Worm (Caenorhabditis elegans) whole organism, L4 larva: ENCODE measurements around the gene F19G12.9.
"Not testable (repeated sequence)": the region's sequence is repeated elsewhere in the genome, so short reads cannot be mapped to it uniquely, and the experiment has no call there.

ENCODE experiments used
- D1046.2 ChIP-seq: fragments of 200-800 bp; sonication (Bioruptor generic); IDR thresholded peaks from 2 replicates; pipeline ENCODE4 v1.3.6; 2022; ENCODE audit warnings: missing genetic modification characterization, missing compliant biosample characterization
- F10B5.3 ChIP-seq: sonication (generic microtip); optimal IDR thresholded peaks from 2 replicates; lab custom pipeline; 2016; ENCODE audit warnings: mild to moderate bottlenecking, missing genetic modification characterization, missing compliant biosample characterization
- F26F4.8 ChIP-seq: fragments of 200-800 bp; sonication (Bioruptor generic); conservative IDR thresholded peaks from 2 replicates; pipeline ENCODE4 v1.3.6; 2022; ENCODE audit warnings: missing genetic modification characterization, missing compliant biosample characterization
- F37D6.2 ChIP-seq: sonication (generic microtip); optimal IDR thresholded peaks from 2 replicates; lab custom pipeline; 2016; ENCODE audit warnings: mild to moderate bottlenecking, missing genetic modification characterization, missing compliant biosample characterization
- F44E2.7 ChIP-seq: fragments of 200-800 bp; sonication (Bioruptor generic); IDR thresholded peaks from 2 replicates; pipeline ENCODE4 v2.1.2; 2022; ENCODE audit warnings: missing genetic modification characterization, missing compliant biosample characterization
- R02D3.7 ChIP-seq: fragments of 150-350 bp; sonication (generic microtip); optimal IDR thresholded peaks from 3 replicates; lab custom pipeline; 2014; ENCODE audit warnings: missing biosample characterization, missing genetic modification characterization
- T20F7.1 ChIP-seq: fragments of 200-800 bp; sonication (Bioruptor generic); optimal IDR thresholded peaks from 2 replicates; lab custom pipeline; 2018; ENCODE audit warnings: mild to moderate bottlenecking, missing genetic modification characterization, missing compliant biosample characterization
- Y75B8A.6 ChIP-seq: fragments of 200-800 bp; sonication (Bioruptor generic); IDR thresholded peaks from 2 replicates; pipeline ENCODE4 v1.3.6; 2022; ENCODE audit warnings: missing genetic modification reagents, missing genetic modification characterization, missing compliant biosample characterization
- ZK546.5 ChIP-seq, 2 experiments: sonication (generic microtip); optimal IDR thresholded peaks; 2 replicates each; lab custom pipeline; 2017; ENCODE audit warnings: missing biosample characterization in 2 of 2, missing genetic modification characterization in 2 of 2
- aly-2 ChIP-seq: sonication (generic microtip); optimal IDR thresholded peaks from 2 replicates; lab custom pipeline; 2018; ENCODE audit warnings: missing biosample characterization, missing genetic modification characterization
- ama-1 ChIP-seq: fragments of 150-350 bp; optimal IDR thresholded peaks from 2 replicates; lab custom pipeline; 2014; ENCODE audit warnings: inconsistent platforms, mixed read lengths
- arid-1 ChIP-seq: fragments of 200-800 bp; sonication (Bioruptor generic); conservative IDR thresholded peaks from 2 replicates; pipeline ENCODE4 v1.3.6; 2022; ENCODE audit warnings: missing genetic modification reagents, missing genetic modification characterization, missing compliant biosample characterization
- attf-4 ChIP-seq: sonication (generic microtip); optimal IDR thresholded peaks from 3 replicates; lab custom pipeline; 2017; ENCODE audit warnings: missing biosample characterization, missing genetic modification characterization
- ceh-44 ChIP-seq: fragments of 200-800 bp; sonication (Bioruptor generic); IDR thresholded peaks from 2 replicates; pipeline ENCODE4 v1.3.6; 2022; ENCODE audit warnings: missing genetic modification reagents, missing genetic modification characterization, missing compliant biosample characterization
- ceh-62 ChIP-seq: sonication (generic microtip); optimal IDR thresholded peaks from 2 replicates; lab custom pipeline; 2017; ENCODE audit warnings: missing biosample characterization, missing genetic modification characterization
- ceh-82 ChIP-seq: sonication (generic microtip); optimal IDR thresholded peaks from 2 replicates; lab custom pipeline; 2017; ENCODE audit warnings: missing biosample characterization, missing genetic modification characterization
- ces-1 ChIP-seq: fragments of 150-350 bp; sonication (generic microtip); optimal IDR thresholded peaks from 4 replicates; lab custom pipeline; 2014; ENCODE audit warnings: missing biosample characterization, missing genetic modification reagents, missing genetic modification characterization
- cey-2 ChIP-seq: sonication (generic microtip); optimal IDR thresholded peaks from 3 replicates; lab custom pipeline; 2017; ENCODE audit warnings: missing genetic modification characterization, mild to moderate bottlenecking, missing compliant biosample characterization, antibody characterized with exemption, borderline replicate concordance; ENCODE audit not compliant: insufficient read depth
- daf-12 ChIP-seq: fragments of 150-350 bp; optimal IDR thresholded peaks from 2 replicates; lab custom pipeline; 2014; ENCODE audit warnings: missing biosample characterization, missing genetic modification reagents, missing genetic modification characterization
- daf-8 ChIP-seq: fragments of 200-800 bp; sonication (Bioruptor generic); IDR thresholded peaks from 2 replicates; pipeline ENCODE4 v1.3.6; 2022; ENCODE audit warnings: missing genetic modification characterization, missing compliant biosample characterization
- dve-1 ChIP-seq: sonication (generic microtip); optimal IDR thresholded peaks from 2 replicates; lab custom pipeline; 2017; ENCODE audit warnings: antibody characterized with exemption, mild to moderate bottlenecking, missing genetic modification characterization, missing compliant biosample characterization; ENCODE audit not compliant: insufficient read depth
- fkh-10 ChIP-seq: fragments of 150-350 bp; optimal IDR thresholded peaks from 2 replicates; lab custom pipeline; 2014; ENCODE audit warnings: missing biosample characterization, missing genetic modification reagents, missing genetic modification characterization
- fos-1 ChIP-seq: fragments of 150-350 bp; optimal IDR thresholded peaks from 2 replicates; lab custom pipeline; 2014; ENCODE audit warnings: missing biosample characterization, missing genetic modification characterization
- hif-1 ChIP-seq, 2 experiments: sonication (generic microtip); optimal IDR thresholded peaks; 2 replicates each; lab custom pipeline; 2016 to 2017; ENCODE audit warnings: missing compliant biosample characterization in 2 of 2, missing genetic modification characterization in 2 of 2, missing genetic modification reagents in 2 of 2, missing genotype in 2 of 2, mild to moderate bottlenecking in 1 of 2
- hmg-1.1 ChIP-seq: fragments of 200-800 bp; sonication (Bioruptor generic); IDR thresholded peaks from 2 replicates; pipeline ENCODE4 v1.3.6; 2022; ENCODE audit warnings: missing genetic modification reagents, missing genetic modification characterization, missing compliant biosample characterization
- lin-1 ChIP-seq: fragments of 200-800 bp; sonication (Bioruptor generic); IDR thresholded peaks from 2 replicates; pipeline ENCODE4 v1.3.6; 2022; ENCODE audit warnings: missing genetic modification reagents, missing genetic modification characterization, missing compliant biosample characterization
- lin-13 ChIP-seq: fragments of 150-350 bp; optimal IDR thresholded peaks from 2 replicates; lab custom pipeline; 2014; ENCODE audit warnings: missing biosample characterization, missing genetic modification reagents, missing genetic modification characterization
- lin-15B ChIP-seq: fragments of 150-350 bp; sonication (generic microtip); optimal IDR thresholded peaks from 3 replicates; lab custom pipeline; 2014; ENCODE audit warnings: missing biosample characterization, missing genetic modification characterization
- lin-39 ChIP-seq: fragments of 150-350 bp; optimal IDR thresholded peaks from 2 replicates; lab custom pipeline; 2014; ENCODE audit warnings: missing biosample characterization, missing genetic modification reagents, missing genetic modification characterization
- lsy-2 ChIP-seq, 2 experiments: fragments of 150-350 bp in 1 of 2; sonication (generic microtip) in 1 of 2; optimal IDR thresholded peaks; 2 replicates each; lab custom pipeline; 2014 to 2017; ENCODE audit warnings: missing biosample characterization in 2 of 2, missing genetic modification characterization in 2 of 2
- madf-9 ChIP-seq: fragments of 200-800 bp; sonication (Bioruptor generic); conservative IDR thresholded peaks from 2 replicates; pipeline ENCODE4 v1.3.6; 2022; ENCODE audit warnings: missing genetic modification reagents, missing genetic modification characterization, missing compliant biosample characterization
- mdt-29 ChIP-seq: fragments of 200-800 bp; sonication (Bioruptor generic); IDR thresholded peaks from 2 replicates; pipeline ENCODE4 v1.3.6; 2022; ENCODE audit warnings: missing genetic modification reagents, missing genetic modification characterization, missing compliant biosample characterization
- mep-1 ChIP-seq: fragments of 150-350 bp; sonication (generic microtip); optimal IDR thresholded peaks from 3 replicates; lab custom pipeline; 2014; ENCODE audit warnings: missing biosample characterization, missing genetic modification characterization
- mes-2 ChIP-seq: sonication (generic microtip); optimal IDR thresholded peaks from 2 replicates; lab custom pipeline; 2016; ENCODE audit warnings: missing genotype, mild to moderate bottlenecking, missing genetic modification characterization, missing compliant biosample characterization; ENCODE audit not compliant: poor library complexity, severe bottlenecking
- mxl-3 ChIP-seq: fragments of 200-800 bp; sonication (Bioruptor generic); optimal IDR thresholded peaks from 2 replicates; lab custom pipeline; 2018; ENCODE audit warnings: mild to moderate bottlenecking, missing genetic modification characterization, missing compliant biosample characterization
- nhr-11 ChIP-seq: fragments of 150-350 bp; optimal IDR thresholded peaks from 2 replicates; lab custom pipeline; 2014; ENCODE audit warnings: missing biosample characterization, missing genetic modification characterization
- nhr-237 ChIP-seq: sonication (generic microtip); optimal IDR thresholded peaks from 2 replicates; lab custom pipeline; 2017; ENCODE audit warnings: missing biosample characterization, missing genetic modification characterization
- nhr-6 ChIP-seq: fragments of 150-350 bp; optimal IDR thresholded peaks from 2 replicates; lab custom pipeline; 2014; ENCODE audit warnings: missing biosample characterization, missing genetic modification characterization
- rbr-2 ChIP-seq: sonication (generic microtip); optimal IDR thresholded peaks from 2 replicates; lab custom pipeline; 2016; ENCODE audit warnings: missing genotype, missing genetic modification characterization, missing compliant biosample characterization
- sdz-12 ChIP-seq: fragments of 200-800 bp; sonication (Bioruptor generic); optimal IDR thresholded peaks from 2 replicates; lab custom pipeline; 2018; ENCODE audit warnings: mild to moderate bottlenecking, missing genetic modification characterization, missing compliant biosample characterization
- spr-1 ChIP-seq: sonication (generic microtip); optimal IDR thresholded peaks from 2 replicates; lab custom pipeline; 2016; ENCODE audit warnings: mild to moderate bottlenecking, missing genetic modification characterization, missing compliant biosample characterization
- unc-130 ChIP-seq: sonication (generic microtip); optimal IDR thresholded peaks from 2 replicates; lab custom pipeline; 2016; ENCODE audit warnings: missing genetic modification reagents, missing genetic modification characterization, missing compliant biosample characterization
- unc-39 ChIP-seq: sonication (generic microtip); optimal IDR thresholded peaks from 2 replicates; lab custom pipeline; 2017; ENCODE audit warnings: missing biosample characterization, missing genetic modification characterization
- unc-62 ChIP-seq, 3 experiments: fragments of 150-350 bp in 1 of 3; sonication (generic microtip); optimal IDR thresholded peaks in 2 of 3; peaks in 1 of 3; 1 replicate in 1 of 3; 2 replicates in 2 of 3; lab custom pipeline; 2014 to 2017; ENCODE audit warnings: missing biosample characterization in 3 of 3, missing genetic modification characterization in 3 of 3, missing genetic modification reagents in 3 of 3, missing genotype in 1 of 3
- vab-7 ChIP-seq: fragments of 200-800 bp; sonication (Bioruptor generic); IDR thresholded peaks from 2 replicates; pipeline ENCODE4 v1.3.6; 2022; ENCODE audit warnings: missing genetic modification reagents, missing genetic modification characterization, missing compliant biosample characterization
- zfp-2 ChIP-seq: sonication (generic microtip); optimal IDR thresholded peaks from 2 replicates; lab custom pipeline; 2016; ENCODE audit warnings: mild to moderate bottlenecking, missing genetic modification characterization, missing compliant biosample characterization
- zip-11 ChIP-seq: fragments of 200-800 bp; sonication (Bioruptor generic); IDR thresholded peaks from 2 replicates; pipeline ENCODE4 v1.3.6; 2022; ENCODE audit warnings: missing genetic modification characterization, missing compliant biosample characterization

The F19G12.9 gene

ce11 chrX:1426425-1426824, 7.4 kb downstream of the F19G12.9 start, which contains the start of gene F19G12.11:
Gene F19G12.11 (minus strand): TSS chrX:1426525.
- TF ChIP-seq unc-39 (tag; lab: Kevin White, UChicago): no peak
- no peak for TF ChIP-seq lin-1 (GFP tag; lab: Robert Waterston, UW)
- no peak for TF ChIP-seq zfp-2 (tag; lab: Kevin White, UChicago)
- TF ChIP-seq spr-1 (tag; lab: Kevin White, UChicago): no peak
- TF ChIP-seq T20F7.1: no peak
- TF ChIP-seq vab-7 (GFP tag; lab: Robert Waterston, UW): no peak
- TF ChIP-seq hif-1 (tag; optimal IDR thresholded peaks at IDR 0.05; lab: Kevin White, UChicago): no peak
- no peak for TF ChIP-seq nhr-11 (tag; lab: Kevin White, UChicago)
- no peak for TF ChIP-seq zip-11 (GFP tag; lab: Robert Waterston, UW)
- TF ChIP-seq unc-62 (GFP tag; optimal IDR thresholded peaks at IDR 0.05 in 1 of 2; lab: Kevin White, UChicago): no peak
- TF ChIP-seq unc-62 (tag; optimal IDR thresholded peaks at IDR 0.05; lab: Kevin White, UChicago): no peak
- TF ChIP-seq sdz-12 (GFP tag; lab: Kevin White, UChicago): no peak
- TF ChIP-seq nhr-237 (tag; lab: Kevin White, UChicago): no peak

- not testable (repeated sequence) for TF ChIP-seq ces-1 (GFP tag; lab: Kevin White, UChicago); ceh-62 (tag; lab: Kevin White, UChicago); fkh-10 (GFP tag; lab: Kevin White, UChicago)
Observed at ce11 chrX:1430707-1431106, 11.7 kb downstream of the F19G12.9 start, which contains the start of gene F19G12.1. Gene F19G12.1 (plus strand): TSS chrX:1431007.

- TF ChIP-seq ZK546.5 (tag; optimal IDR thresholded peaks at IDR 0.05; lab: Kevin White, UChicago) (no peak), arid-1 (GFP tag; lab: Robert Waterston, UW) (no peak), cey-2 (no peak), Y75B8A.6 (no peak), ceh-82 (tag; lab: Kevin White, UChicago) (no peak), zfp-2 (tag; lab: Kevin White, UChicago) (no peak), F37D6.2 (peak; percentile 32), attf-4 (tag; lab: Kevin White, UChicago) (no peak), daf-8 (GFP tag; lab: Robert Waterston, UW) (no peak), R02D3.7 (tag; lab: Kevin White, UChicago) (no peak), F26F4.8 (GFP tag; lab: Robert Waterston, UW) (no peak), ama-1 (lab: Kevin White, UChicago) (no peak), lsy-2 (tag; optimal IDR thresholded peaks at IDR 0.05; lab: Kevin White, UChicago) (peak in 1 of 2 experiments; percentile 14), lin-39 (tag; lab: Kevin White, UChicago) (no peak), lin-13 (no peak), mdt-29 (GFP tag; lab: Robert Waterston, UW) (no peak), hmg-1.1 (peak; percentile 32; the same call in 1 of the 2 replicates), mep-1 (tag; lab: Kevin White, UChicago) (peak; percentile 3), ceh-44 (GFP tag; lab: Robert Waterston, UW) (no peak), lin-15B (tag; lab: Kevin White, UChicago) (no peak), F10B5.3 (tag; lab: Kevin White, UChicago) (no peak), F44E2.7 (GFP tag; lab: Robert Waterston, UW) (no peak), unc-130 (GFP tag; lab: Kevin White, UChicago) (no peak), aly-2 (tag; lab: Kevin White, UChicago) (no peak), nhr-237 (tag; lab: Kevin White, UChicago) (no peak), mes-2 (tag; lab: Kevin White, UChicago) (peak; percentile 46), nhr-11 (tag; lab: Kevin White, UChicago) (no peak), vab-7 (GFP tag; lab: Robert Waterston, UW) (no peak), mxl-3 (GFP tag; lab: Kevin White, UChicago) (no peak), dve-1 (tag; lab: Kevin White, UChicago) (no peak), rbr-2 (tag; lab: Kevin White, UChicago) (no peak), fos-1 (tag; lab: Kevin White, UChicago) (no peak), nhr-6 (tag; lab: Kevin White, UChicago) (no peak), madf-9 (GFP tag; lab: Robert Waterston, UW) (no peak), unc-62 (GFP tag; optimal IDR thresholded peaks at IDR 0.05 in 1 of 2; lab: Kevin White, UChicago) (peak in 1 of 2 experiments; percentile 56), unc-62 (tag; optimal IDR thresholded peaks at IDR 0.05; lab: Kevin White, UChicago) (no peak), daf-12 (no peak), D1046.2 (GFP tag; lab: Robert Waterston, UW) (no peak)
Observed at ce11 chrX:1437097-1437496, 18.1 kb downstream of the F19G12.9 start.
